Worm (Caenorhabditis elegans) whole organism, late embryonic: ENCODE measurements around the gene rde-12.

Experiments
- K02D7.2 ChIP-seq: sonication (generic microtip); optimal IDR thresholded peaks from 2 replicates; lab custom pipeline; 2017; ENCODE audit warnings: mild to moderate bottlenecking, missing genetic modification characterization, missing compliant biosample characterization
- elt-2 ChIP-seq: sonication (generic microtip); optimal IDR thresholded peaks from 2 replicates; lab custom pipeline; 2016; ENCODE audit warnings: missing genetic modification reagents, missing genetic modification characterization, missing compliant biosample characterization
- fax-1 ChIP-seq: sonication (generic microtip); optimal IDR thresholded peaks from 2 replicates; lab custom pipeline; 2016; ENCODE audit warnings: missing genotype, missing genetic modification characterization, missing compliant biosample characterization
- hlh-13 ChIP-seq: fragments of 200-800 bp; sonication (Bioruptor generic); optimal IDR thresholded peaks from 2 replicates; lab custom pipeline; 2018; ENCODE audit warnings: mild to moderate bottlenecking, missing genetic modification characterization, missing compliant biosample characterization
- hlh-30 ChIP-seq: sonication (generic microtip); optimal IDR thresholded peaks from 2 replicates; lab custom pipeline; 2017; ENCODE audit warnings: antibody characterized with exemption, missing genetic modification characterization, missing compliant biosample characterization; ENCODE audit not compliant: insufficient read depth
- madf-2 ChIP-seq: sonication (generic microtip); optimal IDR thresholded peaks from 2 replicates; lab custom pipeline; 2017; ENCODE audit warnings: missing genetic modification characterization, missing compliant biosample characterization
- pqm-1 ChIP-seq: sonication (generic microtip); optimal IDR thresholded peaks from 2 replicates; lab custom pipeline; 2016; ENCODE audit warnings: missing genetic modification characterization, missing compliant biosample characterization

- TF ChIP-seq hlh-30 (tag; lab: Kevin White, UChicago) (no peak), hlh-13 (GFP tag; lab: Kevin White, UChicago) (no peak), elt-2 (tag; lab: Kevin White, UChicago) (no peak), fax-1 (tag; lab: Kevin White, UChicago) (no peak), K02D7.2 (no peak), madf-2 (no peak), pqm-1 (tag; lab: Kevin White, UChicago) (no peak)
Measured at ce11 chrV:13660115-13660514, 5.1 kb upstream of the rde-12 start.
